Worm (Caenorhabditis elegans) whole organism, L1 larva: Measurements from ENCODE around the gene nex-4.

Source experiments
- C04F5.9 ChIP-seq: sonication (generic microtip); optimal IDR thresholded peaks from 2 replicates; lab custom pipeline; 2016; ENCODE audit warnings: missing genetic modification characterization, missing compliant biosample characterization
- ces-1 ChIP-seq: fragments of 150-350 bp; optimal IDR thresholded peaks from 2 replicates; lab custom pipeline; 2014; ENCODE audit warnings: missing biosample characterization, missing genetic modification reagents, missing genetic modification characterization
- efl-3 ChIP-seq: fragments of 200-800 bp; sonication (Bioruptor generic); optimal IDR thresholded peaks from 2 replicates; lab custom pipeline; 2018; ENCODE audit warnings: mild to moderate bottlenecking, missing genetic modification characterization, missing compliant biosample characterization
- lin-39 ChIP-seq: fragments of 150-350 bp; optimal IDR thresholded peaks from 2 replicates; lab custom pipeline; 2014; ENCODE audit warnings: missing biosample characterization, missing genetic modification reagents, missing genetic modification characterization
- lsy-2 ChIP-seq, 2 experiments: fragments of 150-350 bp; optimal IDR thresholded peaks; 2 replicates each; lab custom pipeline; 2014; ENCODE audit warnings: missing biosample characterization in 2 of 2, missing genetic modification characterization in 2 of 2
- nhr-237 ChIP-seq: fragments of 150-350 bp; optimal IDR thresholded peaks from 2 replicates; lab custom pipeline; 2014; ENCODE audit warnings: missing biosample characterization, missing genetic modification characterization
- rnt-1 ChIP-seq: sonication (generic microtip); optimal IDR thresholded peaks from 2 replicates; lab custom pipeline; 2016; ENCODE audit warnings: mild to moderate bottlenecking, missing genetic modification characterization, moderate library complexity, missing compliant biosample characterization
- snpc-4 ChIP-seq: fragments of 150-350 bp; optimal IDR thresholded peaks from 2 replicates; lab custom pipeline; 2014; ENCODE audit warnings: missing biosample characterization, missing genetic modification characterization
- unc-86 ChIP-seq: sonication (generic microtip); optimal IDR thresholded peaks from 2 replicates; lab custom pipeline; 2016; ENCODE audit warnings: missing genetic modification characterization, missing compliant biosample characterization
- xbp-1 ChIP-seq: sonication (generic microtip); optimal IDR thresholded peaks from 2 replicates; lab custom pipeline; 2016; ENCODE audit warnings: missing genetic modification characterization, missing compliant biosample characterization

DNA sequence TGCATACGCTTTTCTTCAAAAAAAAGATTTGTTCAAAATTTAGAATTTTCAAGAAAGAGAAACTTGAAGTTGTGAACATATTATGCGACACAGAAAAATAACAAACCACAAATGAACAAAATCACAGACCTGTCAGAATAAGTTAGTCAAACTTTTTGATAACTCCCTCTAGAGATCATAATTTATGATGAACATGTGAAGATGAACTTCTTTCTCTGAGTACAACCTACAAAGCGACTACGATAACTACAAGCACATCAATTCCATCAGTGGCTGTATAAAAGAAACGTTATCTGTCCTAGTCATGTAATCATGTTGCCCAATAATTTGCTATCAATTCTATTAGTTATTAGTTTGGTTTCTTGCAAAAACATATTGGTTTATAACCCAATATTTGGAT, 44.5 kb downstream of the nex-4 start, which contains the start of gene ugt-9:
- no peak for TF ChIP-seq C04F5.9
- TF ChIP-seq unc-86 (tag; lab: Kevin White, UChicago) = no peak
- TF ChIP-seq lin-39 (tag; lab: Kevin White, UChicago) = no peak
- no peak for TF ChIP-seq lsy-2 (tag; optimal IDR thresholded peaks at IDR 0.05; lab: Kevin White, UChicago)
- no peak for TF ChIP-seq nhr-237 (tag; lab: Kevin White, UChicago)
- TF ChIP-seq snpc-4 (tag; lab: Kevin White, UChicago) = no peak
- no peak for TF ChIP-seq ces-1 (GFP tag; lab: Kevin White, UChicago)
- no peak for TF ChIP-seq rnt-1
- no peak for TF ChIP-seq efl-3 (GFP tag; lab: Kevin White, UChicago)
- no peak for TF ChIP-seq xbp-1
